Worm (Caenorhabditis elegans): ENCODE measurements around the gene wnk-1.
A peak's percentile ranks its signal among the peaks of the same experiment; 100 is the strongest.

wnk-1 gene

ce11 chrIV:9196755-9197154 lies 3.1 kb upstream of the wnk-1 start:
- TF ChIP-seq duxl-1 (tag; optimal IDR thresholded peaks at IDR 0.05; ENCODE audit: poor library complexity) (peak; percentile 18), gei-8 (GFP tag; optimal IDR thresholded peaks at IDR 0.05) (no peak), ceh-44 (GFP tag; IDR thresholded peaks at IDR 0.05) (no peak), spr-1 (tag; optimal IDR thresholded peaks at IDR 0.05) (no peak), tag-97 (GFP tag; IDR thresholded peaks at IDR 0.05) (no peak), daf-16 (GFP tag; optimal IDR thresholded peaks at IDR 0.05) (peak in 1 of 2 experiments; percentile 44), daf-16 (tag; optimal IDR thresholded peaks at IDR 0.05) (peak; percentile 42), nhr-111 (GFP tag; optimal IDR thresholded peaks at IDR 0.05) (no peak), nhr-28 (tag; optimal IDR thresholded peaks at IDR 0.05) (peak; percentile 18), nhr-11 (tag; optimal IDR thresholded peaks at IDR 0.05) (peak; percentile 73), F26F4.8 (GFP tag; conservative IDR thresholded peaks at IDR 0.05) (no peak), mxl-3 (GFP tag; optimal IDR thresholded peaks at IDR 0.05) (no peak), Y48G9A.11 (GFP tag; IDR thresholded peaks at IDR 0.05) (no peak), lin-13 (GFP tag; optimal IDR thresholded peaks at IDR 0.05) (peak; percentile 23), nhr-10 (tag; optimal IDR thresholded peaks at IDR 0.05) (no peak), nhr-25 (tag; optimal IDR thresholded peaks at IDR 0.05; ENCODE audit: borderline replicate concordance, insufficient read depth) (no peak), set-16 (GFP tag; IDR thresholded peaks at IDR 0.05) (peak; percentile 79), unc-62 (GFP tag; optimal IDR thresholded peaks at IDR 0.05 in 1 of 2) (peak in 1 of 2 experiments; percentile 14), unc-62 (tag; optimal IDR thresholded peaks at IDR 0.05) (no peak), ama-1 (optimal IDR thresholded peaks at IDR 0.05) (no peak), php-3 (GFP tag; IDR thresholded peaks at IDR 0.05) (0 out of 2 replicates have a peak, but pooled peaks have one; percentile 30), zip-2 (tag; optimal IDR thresholded peaks at IDR 0.05) (no peak), F49E8.2 (tag; optimal IDR thresholded peaks at IDR 0.05; ENCODE audit: borderline replicate concordance) (no peak), T20F7.1 (GFP tag; optimal IDR thresholded peaks at IDR 0.05) (no peak), pha-4 (GFP tag; IDR thresholded peaks at IDR 0.05) (peak; percentile 60), pha-4 (tag; optimal IDR thresholded peaks at IDR 0.05) (peak; percentile 83), lsy-2 (tag; optimal IDR thresholded peaks at IDR 0.05) (peak in 1 of 2 experiments; percentile 63), lin-39 (tag; optimal IDR thresholded peaks at IDR 0.05) (no peak), sdz-12 (GFP tag; optimal IDR thresholded peaks at IDR 0.05) (no peak), ceh-32 (tag; optimal IDR thresholded peaks at IDR 0.05; ENCODE audit: poor library complexity) (no peak), F44E2.7 (GFP tag; IDR thresholded peaks at IDR 0.05) (no peak), pqm-1 (tag; optimal IDR thresholded peaks at IDR 0.05) (no peak), ZK337.2 (GFP tag; IDR thresholded peaks at IDR 0.05) (no peak), jun-1 (tag; optimal IDR thresholded peaks at IDR 0.05) (peak; percentile 41), zag-1 (tag; optimal IDR thresholded peaks at IDR 0.05) (no peak), dmd-6 (GFP tag; IDR thresholded peaks at IDR 0.05) (peak; percentile 71), rbr-2 (tag; optimal IDR thresholded peaks at IDR 0.05) (peak; percentile 21), lin-15B (tag; optimal IDR thresholded peaks at IDR 0.05) (no peak), ctbp-1 (GFP tag; IDR thresholded peaks at IDR 0.05) (peak; percentile 52), snpc-4 (tag; optimal IDR thresholded peaks at IDR 0.05) (no peak), nhr-77 (tag; optimal IDR thresholded peaks at IDR 0.05) (no peak), ZK546.5 (tag; optimal IDR thresholded peaks at IDR 0.05) (no peak), attf-4 (tag; optimal IDR thresholded peaks at IDR 0.05) (no peak), mes-2 (tag; optimal IDR thresholded peaks at IDR 0.05; ENCODE audit: poor library complexity, severe bottlenecking) (peak; percentile 82), nhr-48 (tag; optimal IDR thresholded peaks at IDR 0.05) (no peak), dpl-1 (GFP tag; optimal IDR thresholded peaks at IDR 0.05) (peak; percentile 37), nhr-76 (tag; optimal IDR thresholded peaks at IDR 0.05) (no peak), lin-38 (GFP tag; IDR thresholded peaks at IDR 0.05) (no peak), D1046.2 (GFP tag; IDR thresholded peaks at IDR 0.05) (no peak), egl-27 (tag; optimal IDR thresholded peaks at IDR 0.05) (no peak), F10B5.3 (tag; optimal IDR thresholded peaks at IDR 0.05) (no peak), hmg-1.1 (GFP tag; IDR thresholded peaks at IDR 0.05) (peak; percentile 84), snpc-1.2 (GFP tag; IDR thresholded peaks at IDR 0.05) (no peak)
